Fruit fly (Drosophila melanogaster) whole organism, prepupa: Measurements from ENCODE around the gene CG3603.

ENCODE experiments used
- CG1621 ChIP-seq: fragments of 200-800 bp; sonication (Bioruptor generic); optimal IDR thresholded peaks from 3 replicates; lab custom pipeline; 2018; ENCODE audit warnings: missing biosample characterization, mild to moderate bottlenecking, missing genetic modification characterization
- CG16779 ChIP-seq: fragments of 200-800 bp; sonication (Bioruptor generic); optimal IDR thresholded peaks from 3 replicates; lab custom pipeline; 2017; ENCODE audit warnings: missing biosample characterization, mild to moderate bottlenecking, missing genetic modification characterization
- CG3919 ChIP-seq: fragments of 200-800 bp; sonication (Bioruptor generic); optimal IDR thresholded peaks from 3 replicates; lab custom pipeline; 2016; ENCODE audit warnings: missing biosample characterization, missing genetic modification characterization
- CG7368 ChIP-seq: fragments of 200-800 bp; sonication (Bioruptor generic); optimal IDR thresholded peaks from 3 replicates; lab custom pipeline; 2016; ENCODE audit warnings: missing biosample characterization, missing genetic modification characterization
- Smox ChIP-seq: fragments of 200-800 bp; sonication (Bioruptor generic); optimal IDR thresholded peaks from 3 replicates; lab custom pipeline; 2016; ENCODE audit warnings: missing biosample characterization, missing genetic modification characterization
- fd59A ChIP-seq: fragments of 200-800 bp; sonication (Bioruptor generic); optimal IDR thresholded peaks from 2 replicates; lab custom pipeline; 2017; ENCODE audit warnings: missing biosample characterization, mild to moderate bottlenecking, missing genetic modification characterization, missing genetic modification reagents
- ss ChIP-seq, 2 experiments: fragments of 200-800 bp; sonication (Bioruptor generic); optimal IDR thresholded peaks; 2 replicates in 1 of 2; 3 replicates in 1 of 2; lab custom pipeline; 2017 to 2018; ENCODE audit warnings: mild to moderate bottlenecking in 2 of 2, missing biosample characterization in 2 of 2, missing genetic modification characterization in 2 of 2, moderate library complexity in 1 of 2

DNA sequence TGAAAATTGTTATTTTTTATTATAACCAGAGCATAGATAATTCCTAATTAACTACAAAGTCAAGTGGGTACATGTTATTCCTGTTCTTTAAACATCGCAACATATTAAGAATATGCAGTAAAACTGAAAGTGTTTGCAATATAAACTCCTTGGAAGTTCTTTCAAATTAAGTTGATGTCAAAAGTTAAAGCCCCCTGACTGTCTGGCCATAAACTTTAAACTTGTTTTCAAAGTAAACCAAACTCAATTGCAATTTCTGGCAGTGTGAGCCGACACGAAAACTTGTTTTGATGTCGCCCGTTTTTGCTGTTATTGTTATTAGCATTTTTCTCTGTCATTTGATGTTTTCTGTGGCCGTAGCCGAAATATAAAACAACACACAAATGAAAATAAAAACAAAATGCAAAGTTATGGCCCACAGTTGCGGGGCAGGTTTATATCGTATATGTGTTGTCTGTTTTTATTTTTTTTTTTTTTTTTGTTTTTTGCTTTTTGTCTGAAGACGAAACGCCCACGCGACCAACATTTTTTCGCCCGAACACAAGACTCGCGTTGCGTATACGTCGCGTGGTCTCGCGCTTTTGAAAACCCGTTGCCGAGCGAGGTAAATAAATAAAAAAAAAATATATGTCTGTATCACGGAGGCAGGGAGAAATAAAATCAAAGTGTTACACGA, 45.4 kb downstream of the CG3603 start:
- TF ChIP-seq fd59A (GFP tag; lab: Kevin White, UChicago), result no peak
- TF ChIP-seq Smox (GFP tag; lab: Kevin White, UChicago), result no peak
- TF ChIP-seq CG7368, result no peak
- no peak for TF ChIP-seq CG1621 (tag; lab: Kevin White, UChicago)
- no peak for TF ChIP-seq CG3919 (GFP tag; lab: Kevin White, UChicago)
- TF ChIP-seq ss (GFP tag; optimal IDR thresholded peaks at IDR 0.05; lab: Kevin White, UChicago), result peak; percentile 33 to 34
- TF ChIP-seq CG16779, result peak; percentile 4
